Fruit fly (Drosophila melanogaster) whole organism, embryonic: ENCODE results near the gene amrt.

Experiments
- Aef1 ChIP-seq: fragments of 200-800 bp; sonication (Bioruptor generic); IDR thresholded peaks from 3 replicates; pipeline ENCODE4 v1.3.6; 2022; ENCODE audit warnings: missing biosample characterization, missing genetic modification characterization
- Asciz ChIP-seq: fragments of 200-800 bp; sonication (Bioruptor generic); optimal IDR thresholded peaks from 2 replicates; lab custom pipeline; 2017; ENCODE audit warnings: missing biosample characterization, mild to moderate bottlenecking, missing genetic modification characterization, missing genetic modification reagents
- B-H2 ChIP-seq: fragments of 200-800 bp; sonication (Bioruptor generic); optimal IDR thresholded peaks from 2 replicates; lab custom pipeline; 2018; ENCODE audit warnings: missing biosample characterization, mild to moderate bottlenecking, missing genetic modification characterization
- CG10147 ChIP-seq: fragments of 200-800 bp; sonication (Bioruptor generic); optimal IDR thresholded peaks from 2 replicates; lab custom pipeline; 2019; ENCODE audit warnings: missing biosample characterization, mild to moderate bottlenecking, missing genetic modification characterization, moderate library complexity
- CG10321 ChIP-seq: fragments of 200-800 bp; sonication (Bioruptor generic); IDR thresholded peaks from 2 replicates; pipeline ENCODE4 v1.3.6; 2022; ENCODE audit warnings: missing biosample characterization, missing genetic modification characterization
- CG10565 ChIP-seq: fragments of 200-800 bp; sonication (Bioruptor generic); optimal IDR thresholded peaks from 3 replicates; lab custom pipeline; 2016; ENCODE audit warnings: missing biosample characterization, mild to moderate bottlenecking, missing genetic modification characterization
- CG11093 ChIP-seq: fragments of 200-800 bp; sonication (Bioruptor generic); IDR thresholded peaks from 3 replicates; pipeline ENCODE4 v1.3.6; 2022; ENCODE audit warnings: missing biosample characterization, missing genetic modification characterization
- CG11723 ChIP-seq: fragments of 200-800 bp; sonication (Bioruptor generic); optimal IDR thresholded peaks from 2 replicates; lab custom pipeline; 2017; ENCODE audit warnings: missing biosample characterization, mild to moderate bottlenecking, missing genetic modification characterization
- CG13296 ChIP-seq: fragments of 200-800 bp; sonication (Bioruptor generic); optimal IDR thresholded peaks from 3 replicates; lab custom pipeline; 2018; ENCODE audit warnings: missing biosample characterization, mild to moderate bottlenecking, missing genetic modification characterization
- CG13894 ChIP-seq: fragments of 200-800 bp; sonication (Bioruptor generic); optimal IDR thresholded peaks from 3 replicates; lab custom pipeline; 2018; ENCODE audit warnings: missing biosample characterization, mild to moderate bottlenecking, missing genetic modification characterization, moderate library complexity
- CG14014 ChIP-seq: fragments of 200-800 bp; sonication (Bioruptor generic); IDR thresholded peaks from 2 replicates; pipeline ENCODE4 v1.3.6; 2022; ENCODE audit warnings: missing biosample characterization, missing genetic modification characterization
- CG14441 ChIP-seq: fragments of 200-800 bp; sonication (Bioruptor generic); IDR thresholded peaks from 2 replicates; pipeline ENCODE4 v1.3.6; 2022; ENCODE audit warnings: missing biosample characterization, missing genetic modification characterization
- CG16779 ChIP-seq: fragments of 200-800 bp; sonication (Bioruptor generic); IDR thresholded peaks from 2 replicates; pipeline ENCODE4 v1.3.6; 2022; ENCODE audit warnings: missing biosample characterization, missing genetic modification characterization
- CG16815 ChIP-seq: fragments of 200-800 bp; sonication (Bioruptor generic); optimal IDR thresholded peaks from 3 replicates; lab custom pipeline; 2017; ENCODE audit warnings: missing biosample characterization, mild to moderate bottlenecking, missing genetic modification characterization
- CG17912 ChIP-seq: fragments of 200-800 bp; sonication (Bioruptor generic); optimal IDR thresholded peaks from 2 replicates; lab custom pipeline; 2018; ENCODE audit warnings: missing biosample characterization, mild to moderate bottlenecking, missing genetic modification characterization
- CG1832 ChIP-seq: fragments of 200-800 bp; sonication (Bioruptor generic); optimal IDR thresholded peaks from 2 replicates; lab custom pipeline; 2017; ENCODE audit warnings: missing biosample characterization, mild to moderate bottlenecking, missing genetic modification characterization, inconsistent platforms
- CG3065 ChIP-seq: fragments of 200-800 bp; sonication (Bioruptor generic); optimal IDR thresholded peaks from 2 replicates; lab custom pipeline; 2016; ENCODE audit warnings: missing biosample characterization, missing genetic modification characterization
- CG31365 ChIP-seq: fragments of 200-800 bp; sonication (Bioruptor generic); optimal IDR thresholded peaks from 2 replicates; lab custom pipeline; 2018; ENCODE audit warnings: missing biosample characterization, mild to moderate bottlenecking, missing genetic modification characterization
- CG3163 ChIP-seq: fragments of 200-800 bp; sonication (Bioruptor generic); optimal IDR thresholded peaks from 3 replicates; lab custom pipeline; 2016; ENCODE audit warnings: missing biosample characterization, missing genetic modification characterization
- CG3995 ChIP-seq: fragments of 200-800 bp; sonication (Bioruptor generic); optimal IDR thresholded peaks from 3 replicates; lab custom pipeline; 2016; ENCODE audit warnings: missing biosample characterization, missing genetic modification characterization
- CG5953 ChIP-seq: fragments of 200-800 bp; sonication (Bioruptor generic); IDR thresholded peaks from 2 replicates; pipeline ENCODE4 v1.3.6; 2022; ENCODE audit warnings: missing biosample characterization, missing genetic modification characterization
- CG6689 ChIP-seq: fragments of 200-800 bp; sonication (Bioruptor generic); IDR thresholded peaks from 2 replicates; pipeline ENCODE4 v1.3.6; 2022; ENCODE audit warnings: missing biosample characterization, missing genetic modification characterization
- CG6791 ChIP-seq: fragments of 200-800 bp; sonication (Bioruptor generic); IDR thresholded peaks from 3 replicates; pipeline ENCODE4 v1.3.6; 2022; ENCODE audit warnings: missing biosample characterization, missing genetic modification characterization; ENCODE audit not compliant: partially characterized antibody
- Dfd ChIP-seq, 2 experiments: fragments of >200 bp; optimal IDR thresholded peaks; 2 replicates each; lab custom pipeline; 2017; ENCODE audit warnings: missing biosample characterization in 2 of 2, missing genetic modification characterization in 2 of 2
- Doc3 ChIP-seq: fragments of 200-800 bp; sonication (Bioruptor generic); IDR thresholded peaks from 3 replicates; pipeline ENCODE4 v1.3.6; 2022; ENCODE audit warnings: missing biosample characterization, missing genetic modification characterization; ENCODE audit not compliant: partially characterized antibody
- Dref ChIP-seq: fragments of 200-800 bp; sonication (Bioruptor generic); IDR thresholded peaks from 2 replicates; pipeline ENCODE4 v1.3.6; 2022; ENCODE audit warnings: missing biosample characterization, missing genetic modification characterization
- Elba2 ChIP-seq: fragments of 200-800 bp; sonication (Bioruptor generic); optimal IDR thresholded peaks from 3 replicates; lab custom pipeline; 2016; ENCODE audit warnings: missing biosample characterization, missing genetic modification characterization
- Fer1 ChIP-seq: fragments of 200-800 bp; sonication (Bioruptor generic); optimal IDR thresholded peaks from 2 replicates; lab custom pipeline; 2017; ENCODE audit warnings: missing biosample characterization, mild to moderate bottlenecking, missing genetic modification characterization
- Fer3 ChIP-seq: fragments of 200-800 bp; sonication (Bioruptor generic); optimal IDR thresholded peaks from 2 replicates; lab custom pipeline; 2018; ENCODE audit warnings: missing biosample characterization, mild to moderate bottlenecking, missing genetic modification characterization, moderate library complexity
- Gug ChIP-seq: fragments of 200-800 bp; sonication (Bioruptor generic); IDR thresholded peaks from 4 replicates; pipeline ENCODE4 v1.3.6; 2022; ENCODE audit warnings: missing biosample characterization, missing genetic modification characterization
- Oaz ChIP-seq: fragments of 200-800 bp; sonication (Bioruptor generic); IDR thresholded peaks from 2 replicates; pipeline ENCODE4 v1.3.6; 2022; ENCODE audit warnings: missing biosample characterization, missing genetic modification characterization
- Opbp ChIP-seq: fragments of 200-800 bp; sonication (Bioruptor generic); IDR thresholded peaks from 3 replicates; pipeline ENCODE4 v1.3.6; 2022; ENCODE audit warnings: missing biosample characterization, missing genetic modification characterization; ENCODE audit not compliant: partially characterized antibody
- PHDP ChIP-seq: fragments of 200-800 bp; sonication (Bioruptor generic); optimal IDR thresholded peaks from 3 replicates; lab custom pipeline; 2018; ENCODE audit warnings: missing biosample characterization, mild to moderate bottlenecking, missing genetic modification characterization, moderate library complexity
- Taf1 ChIP-seq: fragments of 200-800 bp; sonication (Bioruptor generic); IDR thresholded peaks from 2 replicates; pipeline ENCODE4 v1.3.6; 2022; ENCODE audit warnings: missing biosample characterization, missing genetic modification characterization
- aop ChIP-seq: fragments of 200-800 bp; sonication (Bioruptor generic); IDR thresholded peaks from 2 replicates; pipeline ENCODE4 v1.3.6; 2022; ENCODE audit warnings: missing biosample characterization, missing genetic modification characterization
- btn ChIP-seq: fragments of 200-800 bp; sonication (Bioruptor generic); optimal IDR thresholded peaks from 2 replicates; lab custom pipeline; 2016; ENCODE audit warnings: missing biosample characterization, missing genetic modification characterization
- chinmo ChIP-seq: fragments of 200-800 bp; sonication (Bioruptor generic); IDR thresholded peaks from 4 replicates; pipeline ENCODE4 v1.3.6; 2022; ENCODE audit warnings: missing biosample characterization, missing genetic modification characterization; ENCODE audit not compliant: partially characterized antibody
- exex ChIP-seq: fragments of 200-800 bp; sonication (Bioruptor generic); optimal IDR thresholded peaks from 4 replicates; lab custom pipeline; 2018; ENCODE audit warnings: missing biosample characterization, mild to moderate bottlenecking, missing genetic modification characterization, moderate library complexity
- gcm ChIP-seq: fragments of 200-800 bp; sonication (Bioruptor generic); optimal IDR thresholded peaks from 2 replicates; lab custom pipeline; 2019; ENCODE audit warnings: missing biosample characterization, mild to moderate bottlenecking, missing genetic modification characterization, moderate library complexity
- phol ChIP-seq: fragments of 200-800 bp; sonication (Bioruptor generic); optimal IDR thresholded peaks from 3 replicates; lab custom pipeline; 2018; ENCODE audit warnings: missing biosample characterization, mild to moderate bottlenecking, missing genetic modification characterization, moderate library complexity
- pum ChIP-seq: fragments of 200-800 bp; sonication (Bioruptor generic); optimal IDR thresholded peaks from 2 replicates; lab custom pipeline; 2016; ENCODE audit warnings: missing biosample characterization, missing genetic modification characterization
- slp2 ChIP-seq: fragments of 200-800 bp; sonication (Bioruptor generic); optimal IDR thresholded peaks from 2 replicates; lab custom pipeline; 2016; ENCODE audit warnings: missing biosample characterization, missing genetic modification characterization
- sr ChIP-seq: fragments of 200-800 bp; sonication (Bioruptor generic); IDR thresholded peaks from 3 replicates; pipeline ENCODE4 v1.3.6; 2022; ENCODE audit warnings: missing biosample characterization, missing genetic modification characterization
- twi ChIP-seq: fragments of 200-800 bp; optimal IDR thresholded peaks from 2 replicates; lab custom pipeline; 2019; ENCODE audit warnings: missing biosample characterization, mild to moderate bottlenecking, missing genetic modification characterization, moderate library complexity

The amrt gene

DNA sequence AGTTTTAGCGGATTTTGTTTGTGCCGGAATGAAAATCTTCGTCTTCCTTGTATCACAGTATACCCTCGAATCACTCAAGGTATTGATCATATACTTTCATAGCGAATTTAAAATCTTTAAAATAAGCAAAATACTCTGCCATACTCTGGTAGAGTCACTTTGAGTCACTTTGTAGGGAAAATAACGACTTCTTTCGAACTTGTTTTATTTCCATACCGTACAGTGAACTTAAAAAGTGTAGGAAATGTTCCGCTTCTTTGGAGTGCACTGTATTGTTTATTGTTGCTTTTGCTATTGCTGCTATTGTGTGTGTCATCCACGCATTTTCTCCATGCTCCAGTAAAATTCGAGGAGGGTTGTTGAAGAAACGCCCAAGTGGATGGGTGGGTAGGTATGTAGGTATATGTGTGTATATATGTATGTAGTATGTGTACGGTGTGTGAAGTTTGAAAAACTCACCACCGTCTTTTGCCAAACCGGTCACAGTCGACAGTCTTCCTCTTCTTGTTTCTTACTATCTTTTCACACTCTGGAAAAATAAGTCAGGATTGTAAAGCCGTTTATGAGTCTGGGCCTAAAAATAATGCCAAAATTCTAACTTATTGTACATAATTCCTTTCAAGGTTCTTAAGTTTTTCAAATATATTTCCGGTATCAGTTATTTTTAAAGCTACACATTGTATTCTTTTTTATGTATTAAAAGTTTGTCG is 6.9 kb downstream of the amrt start (continued):
- no peak for TF ChIP-seq aop (GFP tag; lab: Robert Waterston, UW)
- TF ChIP-seq CG3065 = no peak
- no peak for TF ChIP-seq sr
- TF ChIP-seq Asciz (GFP tag; lab: Kevin White, UChicago) = no peak
- no peak for TF ChIP-seq CG14014 (GFP tag; lab: Robert Waterston, UW)
- no peak for TF ChIP-seq CG10565 (GFP tag; lab: Kevin White, UChicago)
- no peak for TF ChIP-seq CG3163 (GFP tag; lab: Kevin White, UChicago)
- no peak for TF ChIP-seq Elba2 (GFP tag; lab: Kevin White, UChicago)
- TF ChIP-seq CG14441 (GFP tag; lab: Robert Waterston, UW) = no peak
- peak; percentile 23 for TF ChIP-seq PHDP (tag; lab: Kevin White, UChicago)
- no peak for TF ChIP-seq exex (tag; lab: Kevin White, UChicago)
- peak; percentile 17 for TF ChIP-seq CG3995 (GFP tag; lab: Kevin White, UChicago)
- no peak for TF ChIP-seq Doc3
- no peak for TF ChIP-seq twi (tag; lab: Kevin White, UChicago)
- TF ChIP-seq Opbp (GFP tag; lab: Robert Waterston, UW) = no peak
- peak; percentile 7 for TF ChIP-seq CG11723 (GFP tag; lab: Kevin White, UChicago)
- no peak for TF ChIP-seq CG16815
- TF ChIP-seq Taf1 = no peak
- TF ChIP-seq, all 482 proteins: peak for 136

DNA sequence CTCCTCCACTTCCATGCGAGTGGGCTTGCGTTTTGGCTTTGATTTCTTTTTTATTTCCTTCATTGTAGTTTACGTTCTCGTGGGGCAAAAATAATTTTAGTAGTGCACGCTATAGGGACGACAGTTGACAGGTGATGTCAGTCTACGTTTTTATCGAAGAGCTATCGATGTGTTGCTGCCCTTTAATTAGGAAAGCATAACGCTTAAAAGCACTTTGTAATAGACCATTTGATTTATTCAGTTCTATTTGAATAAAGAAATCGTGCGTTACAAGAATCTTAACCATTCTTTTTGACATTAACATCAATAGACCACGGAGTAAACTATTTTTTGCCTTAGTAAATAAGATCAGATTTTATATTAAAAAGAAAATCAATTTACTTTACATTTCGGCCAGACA is 8.8 kb downstream of the amrt start, which contains the start of gene CG10993:
CG10993 (minus strand) TSS at position 101 of the 400 bp plus-strand sequence.
- TF ChIP-seq CG13296 (GFP tag; lab: Kevin White, UChicago) (no peak), CG10321 (GFP tag; lab: Robert Waterston, UW) (no peak), CG5953 (GFP tag; lab: Robert Waterston, UW) (no peak), Aef1 (GFP tag; lab: Robert Waterston, UW) (no peak), Oaz (GFP tag; lab: Robert Waterston, UW) (no peak), B-H2 (no peak), CG17912 (GFP tag; lab: Kevin White, UChicago) (no peak), gcm (GFP tag; lab: Kevin White, UChicago) (no peak), CG10147 (GFP tag; lab: Kevin White, UChicago) (no peak), CG11093 (GFP tag; lab: Robert Waterston, UW) (no peak), chinmo (GFP tag; lab: Robert Waterston, UW) (no peak), CG16779 (GFP tag; lab: Robert Waterston, UW) (no peak), Fer3 (tag; lab: Kevin White, UChicago) (no peak), slp2 (GFP tag; lab: Kevin White, UChicago) (no peak), btn (no peak), CG31365 (tag; lab: Kevin White, UChicago) (no peak), Dfd (GFP tag; optimal IDR thresholded peaks at IDR 0.05; lab: Kevin White, UChicago) (no peak), Gug (GFP tag; lab: Robert Waterston, UW) (no peak), Dref (GFP tag; lab: Robert Waterston, UW) (no peak)

DNA sequence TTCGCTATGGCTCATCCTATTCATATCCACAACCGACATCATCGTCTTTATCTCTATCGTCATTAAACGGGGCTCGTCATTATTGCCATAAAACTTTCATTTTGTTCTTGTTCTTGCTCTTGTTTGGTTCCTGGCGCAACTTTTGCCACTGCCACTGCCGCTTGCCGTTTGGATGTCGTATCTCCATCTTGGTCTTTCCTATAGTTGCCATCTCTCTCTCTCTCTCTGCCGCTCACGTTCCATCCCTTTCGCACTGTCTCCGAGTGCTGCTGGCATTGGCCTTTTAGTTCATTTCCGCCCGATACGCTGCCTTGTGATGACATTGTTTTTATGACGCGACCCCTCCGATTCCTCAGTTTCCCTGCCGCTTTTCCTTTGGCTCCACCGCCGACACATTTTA is 10.2 kb downstream of the amrt start:
- TF ChIP-seq CG10321 (GFP tag; lab: Robert Waterston, UW) (peak; percentile 50), pum (GFP tag; lab: Kevin White, UChicago) (no peak), CG1832 (GFP tag; lab: Kevin White, UChicago) (peak; percentile 59), CG6791 (GFP tag; lab: Robert Waterston, UW) (0 out of 3 replicates have a peak, but pooled peaks have one; percentile 40), CG13894 (peak; percentile 79), phol (tag; lab: Kevin White, UChicago) (peak; percentile 14), CG10565 (GFP tag; lab: Kevin White, UChicago) (no peak), Fer1 (GFP tag; lab: Kevin White, UChicago) (no peak), CG6689 (GFP tag; lab: Robert Waterston, UW) (no peak)
- TF ChIP-seq, all 482 proteins: peak for 5
